1 fruit fly cellular context compared by ENCODE assay signal in genomic region chr3R:31053784-31054221, dm6.
TF ChIP-seq lines count a peak whose summit lies in the region.

Gene Chchd3, minus strand, starts transcription at chr3R:31053915.

TF ChIP-seq in whole organism, embryonic, 481 proteins besides CTCF, POLR2A, EP300 and RAD21 (continued from another document):
- TF ChIP-seq tin (GFP tag; optimal IDR thresholded peaks at IDR 0.05; lab: Kevin White, UChicago) (no peak), Sin3A (optimal IDR thresholded peaks at IDR 0.05; lab: Kevin White, UChicago) (peak; percentile 79), fu2 (GFP tag; optimal IDR thresholded peaks at IDR 0.05; lab: Kevin White, UChicago) (no peak), CG8924 (tag; optimal IDR thresholded peaks at IDR 0.05; lab: Kevin White, UChicago) (peak; percentile 2), Rfx (GFP tag; IDR thresholded peaks at IDR 0.05; lab: Robert Waterston, UW) (no peak), CG31388 (GFP tag; optimal IDR thresholded peaks at IDR 0.05; lab: Kevin White, UChicago) (no peak), CG7556 (GFP tag; optimal IDR thresholded peaks at IDR 0.05; lab: Kevin White, UChicago) (no peak), sisA (GFP tag; IDR thresholded peaks at IDR 0.05; lab: Robert Waterston, UW) (no peak), nau (GFP tag; optimal IDR thresholded peaks at IDR 0.05; lab: Kevin White, UChicago) (no peak), CG4854 (GFP tag; optimal IDR thresholded peaks at IDR 0.05; lab: Kevin White, UChicago) (no peak), pan (optimal IDR thresholded peaks at IDR 0.05; lab: Kevin White, UChicago) (no peak), pan (GFP tag; optimal IDR thresholded peaks at IDR 0.05 in 1 of 2, IDR thresholded peaks at IDR 0.05 in 1 of 2) (no peak), Atf6 (GFP tag; IDR thresholded peaks at IDR 0.05; lab: Robert Waterston, UW) (no peak), so (GFP tag; IDR thresholded peaks at IDR 0.05; lab: Robert Waterston, UW) (no peak), luna (GFP tag; optimal IDR thresholded peaks at IDR 0.05; lab: Kevin White, UChicago) (no peak), Drgx (GFP tag; IDR thresholded peaks at IDR 0.05; lab: Robert Waterston, UW) (no peak), Opbp (GFP tag; IDR thresholded peaks at IDR 0.05; lab: Robert Waterston, UW; ENCODE audit: partially characterized antibody) (peak; percentile 43; the same call in 2 of the 3 replicates), CG5953 (GFP tag; IDR thresholded peaks at IDR 0.05; lab: Robert Waterston, UW) (no peak), nmo (GFP tag; optimal IDR thresholded peaks at IDR 0.05; lab: Kevin White, UChicago) (peak; percentile 31), zen2 (GFP tag; IDR thresholded peaks at IDR 0.05; lab: Robert Waterston, UW; ENCODE audit: partially characterized antibody) (no peak), peb (GFP tag; IDR thresholded peaks at IDR 0.05; lab: Robert Waterston, UW) (no peak), CG4730 (GFP tag; IDR thresholded peaks at IDR 0.05; lab: Robert Waterston, UW) (no peak), CG6272 (GFP tag; IDR thresholded peaks at IDR 0.05; lab: Robert Waterston, UW) (no peak), CG2116 (GFP tag; optimal IDR thresholded peaks at IDR 0.05; lab: Kevin White, UChicago) (no peak), Mrtf (GFP tag; IDR thresholded peaks at IDR 0.05; lab: Robert Waterston, UW) (no peak), CG5180 (GFP tag; optimal IDR thresholded peaks at IDR 0.05; lab: Kevin White, UChicago) (no peak), CG1647 (GFP tag; optimal IDR thresholded peaks at IDR 0.05; lab: Kevin White, UChicago) (no peak), CG4820 (GFP tag; optimal IDR thresholded peaks at IDR 0.05; lab: Kevin White, UChicago) (no peak), Camta (GFP tag; optimal IDR thresholded peaks at IDR 0.05; lab: Kevin White, UChicago) (no peak), CG12155 (GFP tag; optimal IDR thresholded peaks at IDR 0.05; lab: Kevin White, UChicago) (peak; percentile 10)
